Fruit fly (Drosophila melanogaster) whole organism: ENCODE results near the gene Jon74E.

Experiments
- CG8478 ChIP-seq: fragments of >200 bp; optimal IDR thresholded peaks from 2 replicates; lab custom pipeline; 2018; ENCODE audit warnings: inconsistent platforms
- Dll ChIP-seq: fragments of >200 bp; optimal IDR thresholded peaks from 2 replicates; lab custom pipeline; 2017
- pan ChIP-seq: fragments of >200 bp; optimal IDR thresholded peaks from 2 replicates; lab custom pipeline; 2017
- psq ChIP-seq: fragments of >200 bp; optimal IDR thresholded peaks from 2 replicates; lab custom pipeline; 2017
- usp ChIP-seq: fragments of >200 bp; optimal IDR thresholded peaks from 2 replicates; lab custom pipeline; 2017; ENCODE audit warnings: missing biosample characterization, missing genetic modification characterization, mixed read lengths

- TF ChIP-seq CG8478: no peak
- TF ChIP-seq usp: no peak
- TF ChIP-seq pan (lab: Kevin White, UChicago): no peak
- no peak for TF ChIP-seq psq
- TF ChIP-seq Dll (lab: Kevin White, UChicago): no peak
Measured at dm6 chr3L:17566335-17567242, 17.7 kb upstream of the Jon74E start.
